Worm (Caenorhabditis elegans) whole organism, young adult: ENCODE results near the gene srbc-56.
"Not testable (repeated sequence)": the region's sequence is repeated elsewhere in the genome, so short reads cannot be mapped to it uniquely, and the experiment has no call there.

ENCODE experiments used
- F37B4.10 ChIP-seq: fragments of 200-800 bp; sonication (Bioruptor generic); IDR thresholded peaks from 2 replicates; pipeline ENCODE4 v1.3.6; 2022; ENCODE audit warnings: missing genetic modification characterization, missing compliant biosample characterization
- F49E8.2 ChIP-seq: sonication (generic microtip); optimal IDR thresholded peaks from 3 replicates; lab custom pipeline; 2017; ENCODE audit warnings: missing genetic modification characterization, mild to moderate bottlenecking, missing compliant biosample characterization, antibody characterized with exemption, moderate library complexity; ENCODE audit not compliant: insufficient read depth
- F52B5.7 ChIP-seq: sonication (generic microtip); optimal IDR thresholded peaks from 2 replicates; lab custom pipeline; 2016; ENCODE audit warnings: mild to moderate bottlenecking, missing genetic modification characterization, missing compliant biosample characterization
- Y53G8AR.9 ChIP-seq: fragments of 200-800 bp; sonication (Bioruptor generic); conservative IDR thresholded peaks from 2 replicates; pipeline ENCODE4 v1.3.6; 2022; ENCODE audit warnings: missing genetic modification reagents, missing genetic modification characterization, missing compliant biosample characterization
- Y56A3A.18 ChIP-seq: fragments of 200-800 bp; sonication (Bioruptor generic); IDR thresholded peaks from 2 replicates; pipeline ENCODE4 v1.3.6; 2022; ENCODE audit warnings: missing genetic modification reagents, missing genetic modification characterization, missing compliant biosample characterization
- Y67H2A.10 ChIP-seq: fragments of 200-800 bp; sonication (Bioruptor generic); conservative IDR thresholded peaks from 2 replicates; pipeline ENCODE4 v1.3.6; 2022; ENCODE audit warnings: missing genetic modification reagents, missing genetic modification characterization, missing compliant biosample characterization
- ZK185.1 ChIP-seq: sonication (generic microtip); optimal IDR thresholded peaks from 2 replicates; lab custom pipeline; 2016; ENCODE audit warnings: mild to moderate bottlenecking, missing genetic modification characterization, missing compliant biosample characterization; ENCODE audit not compliant: poor library complexity, severe bottlenecking
- athp-1 ChIP-seq: sonication (generic microtip); optimal IDR thresholded peaks from 2 replicates; lab custom pipeline; 2017; ENCODE audit warnings: mild to moderate bottlenecking, missing genetic modification characterization, missing compliant biosample characterization
- attf-3 ChIP-seq: fragments of 200-800 bp; sonication (Bioruptor generic); conservative IDR thresholded peaks from 2 replicates; pipeline ENCODE4 v1.3.6; 2022; ENCODE audit warnings: missing genetic modification reagents, missing genetic modification characterization, missing compliant biosample characterization
- attf-5 ChIP-seq: fragments of 200-800 bp; sonication (Bioruptor generic); optimal IDR thresholded peaks from 2 replicates; lab custom pipeline; 2018; ENCODE audit warnings: mild to moderate bottlenecking, missing genetic modification characterization, missing compliant biosample characterization
- bed-1 ChIP-seq: fragments of 200-800 bp; sonication (Bioruptor generic); IDR thresholded peaks from 2 replicates; pipeline ENCODE4 v1.3.6; 2022; ENCODE audit warnings: missing genetic modification reagents, missing genetic modification characterization, missing compliant biosample characterization
- cebp-1 ChIP-seq, 2 experiments: fragments of 200-800 bp in 1 of 2; sonication (Bioruptor generic) in 1 of 2; sonication (generic microtip) in 1 of 2; IDR thresholded peaks in 1 of 2; optimal IDR thresholded peaks in 1 of 2; 2 replicates each; pipeline versions ENCODE4 v1.3.6 to Lab custom; 2017 to 2022; ENCODE audit warnings: missing compliant biosample characterization in 2 of 2, missing genetic modification characterization in 2 of 2, mild to moderate bottlenecking in 1 of 2, missing genetic modification reagents in 1 of 2, moderate library complexity in 1 of 2
- ceh-91 ChIP-seq: fragments of 200-800 bp; sonication (Bioruptor generic); IDR thresholded peaks from 2 replicates; pipeline ENCODE4 v1.3.6; 2022; ENCODE audit warnings: missing genetic modification reagents, missing genetic modification characterization, missing compliant biosample characterization
- chd-7 ChIP-seq: sonication (generic microtip); optimal IDR thresholded peaks from 2 replicates; lab custom pipeline; 2016; ENCODE audit warnings: mild to moderate bottlenecking, missing genetic modification characterization, moderate library complexity, missing compliant biosample characterization
- dpff-1 ChIP-seq: sonication (generic microtip); optimal IDR thresholded peaks from 2 replicates; lab custom pipeline; 2017; ENCODE audit warnings: mild to moderate bottlenecking, missing genetic modification characterization, missing compliant biosample characterization
- egrh-3 ChIP-seq: fragments of 200-800 bp; sonication (Bioruptor generic); IDR thresholded peaks from 2 replicates; pipeline ENCODE4 v1.3.6; 2022; ENCODE audit warnings: missing genetic modification reagents, missing genetic modification characterization, missing compliant biosample characterization
- him-1 ChIP-seq: sonication (generic microtip); optimal IDR thresholded peaks from 2 replicates; lab custom pipeline; 2016; ENCODE audit warnings: missing genotype, missing genetic modification reagents, missing genetic modification characterization, missing compliant biosample characterization
- hmg-1.2 ChIP-seq: fragments of 200-800 bp; sonication (Bioruptor generic); IDR thresholded peaks from 2 replicates; pipeline ENCODE4 v1.3.6; 2022; ENCODE audit warnings: missing genetic modification reagents, missing genetic modification characterization, missing compliant biosample characterization
- hrde-1 ChIP-seq: sonication (generic microtip); optimal IDR thresholded peaks from 2 replicates; lab custom pipeline; 2016; ENCODE audit warnings: missing genetic modification characterization, mild to moderate bottlenecking, missing compliant biosample characterization, moderate library complexity, missing genotype, missing genetic modification reagents, borderline replicate concordance
- lin-35 ChIP-seq, 3 experiments: fragments of 150-350 bp in 2 of 3; sonication (generic microtip) in 1 of 3; optimal IDR thresholded peaks; 2 replicates each; lab custom pipeline; 2014 to 2018; ENCODE audit warnings: missing biosample characterization in 3 of 3, missing genetic modification characterization in 3 of 3, missing genetic modification reagents in 3 of 3
- madf-10 ChIP-seq: sonication (generic microtip); optimal IDR thresholded peaks from 2 replicates; lab custom pipeline; 2016; ENCODE audit warnings: mild to moderate bottlenecking, missing genetic modification characterization, missing compliant biosample characterization
- nhr-120 ChIP-seq: fragments of 200-800 bp; sonication (Bioruptor generic); IDR thresholded peaks from 2 replicates; pipeline ENCODE4 v1.3.6; 2022; ENCODE audit warnings: missing genetic modification characterization, missing compliant biosample characterization
- nhr-179 ChIP-seq: sonication (generic microtip); optimal IDR thresholded peaks from 2 replicates; lab custom pipeline; 2016; ENCODE audit warnings: mild to moderate bottlenecking, missing genetic modification characterization, missing compliant biosample characterization
- repo-1 ChIP-seq: sonication (generic microtip); optimal IDR thresholded peaks from 2 replicates; lab custom pipeline; 2017; ENCODE audit warnings: mild to moderate bottlenecking, missing genetic modification characterization, missing compliant biosample characterization
- sdz-38 ChIP-seq: sonication (generic microtip); optimal IDR thresholded peaks from 2 replicates; lab custom pipeline; 2016; ENCODE audit warnings: missing genotype, missing genetic modification characterization, missing compliant biosample characterization
- somi-1 ChIP-seq: fragments of 200-800 bp; sonication (Bioruptor generic); optimal IDR thresholded peaks from 2 replicates; lab custom pipeline; 2018; ENCODE audit warnings: mild to moderate bottlenecking, missing genetic modification characterization, missing compliant biosample characterization
- sptf-2 ChIP-seq: fragments of 200-800 bp; sonication (Bioruptor generic); optimal IDR thresholded peaks from 2 replicates; lab custom pipeline; 2018; ENCODE audit warnings: mild to moderate bottlenecking, missing genetic modification characterization, missing compliant biosample characterization
- tlf-1 ChIP-seq: fragments of 200-800 bp; sonication (Bioruptor generic); optimal IDR thresholded peaks from 2 replicates; lab custom pipeline; 2018; ENCODE audit warnings: mild to moderate bottlenecking, missing genetic modification characterization, missing compliant biosample characterization

Gene srbc-56

DNA sequence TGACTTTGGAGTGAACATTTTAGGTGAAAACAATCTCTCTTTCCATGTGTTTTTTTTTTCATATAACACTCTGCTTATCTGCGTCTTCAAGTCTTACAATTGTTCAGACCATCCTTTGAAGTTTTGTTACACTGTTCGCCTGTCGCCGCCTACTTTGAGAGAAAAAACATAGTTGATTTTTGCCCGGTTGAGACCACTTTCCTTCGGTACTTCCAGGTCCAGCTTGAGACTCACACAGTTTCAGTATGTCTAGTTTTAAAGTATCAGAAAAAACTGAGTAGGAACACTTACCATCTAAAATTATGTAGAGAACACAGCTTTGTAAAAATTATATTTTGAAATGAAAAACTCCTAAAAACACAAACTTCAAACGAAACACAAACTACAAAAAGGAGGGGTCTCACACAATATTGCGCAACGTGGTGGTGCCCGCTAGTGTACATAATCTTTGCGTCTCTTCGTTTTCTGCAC is 15.5 kb downstream of the srbc-56 start, which contains the start of the genes fbxa-69 and F54B8.4:
Gene fbxa-69 (minus strand): TSS at position 10 of the 471 bp plus-strand sequence.
Gene F54B8.4 (plus strand): TSS at position 421 of the 471 bp plus-strand sequence.
- TF ChIP-seq hmg-1.2 (GFP tag; lab: Robert Waterston, UW) (peak; percentile 24; the same call in 1 of the 2 replicates), ceh-91 (GFP tag; lab: Robert Waterston, UW) (no peak), attf-3 (no peak), sdz-38 (no peak), bed-1 (no peak), F49E8.2 (tag; lab: Kevin White, UChicago) (no peak), somi-1 (GFP tag; lab: Kevin White, UChicago) (no peak), nhr-179 (no peak)

DNA sequence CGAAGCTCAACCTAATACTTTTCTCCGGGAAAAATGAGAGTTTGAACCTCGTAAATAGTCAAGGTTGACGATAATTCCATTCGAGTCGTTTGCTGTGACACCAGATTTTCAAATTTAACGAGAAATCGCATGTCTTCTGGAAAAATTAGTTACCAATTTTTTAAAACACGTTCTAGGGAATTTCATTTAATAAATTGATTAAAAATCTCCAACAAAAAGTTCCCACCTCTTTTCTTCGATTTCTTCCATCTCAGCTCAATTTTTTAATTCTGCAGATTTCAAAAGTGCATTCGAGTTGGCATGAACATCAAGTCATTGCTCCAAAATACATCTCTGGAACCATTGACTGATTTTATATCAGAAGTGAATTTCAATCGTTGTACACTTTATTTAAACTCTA is 19.5 kb downstream of the srbc-56 start, which contains the start of gene nhr-282:
Gene nhr-282 (plus strand): TSS at position 301 of the 400 bp plus-strand sequence.
- TF ChIP-seq Y53G8AR.9 (GFP tag; lab: Robert Waterston, UW); attf-5 (GFP tag; lab: Kevin White, UChicago); dpff-1 (tag; lab: Kevin White, UChicago): not testable (repeated sequence)

DNA sequence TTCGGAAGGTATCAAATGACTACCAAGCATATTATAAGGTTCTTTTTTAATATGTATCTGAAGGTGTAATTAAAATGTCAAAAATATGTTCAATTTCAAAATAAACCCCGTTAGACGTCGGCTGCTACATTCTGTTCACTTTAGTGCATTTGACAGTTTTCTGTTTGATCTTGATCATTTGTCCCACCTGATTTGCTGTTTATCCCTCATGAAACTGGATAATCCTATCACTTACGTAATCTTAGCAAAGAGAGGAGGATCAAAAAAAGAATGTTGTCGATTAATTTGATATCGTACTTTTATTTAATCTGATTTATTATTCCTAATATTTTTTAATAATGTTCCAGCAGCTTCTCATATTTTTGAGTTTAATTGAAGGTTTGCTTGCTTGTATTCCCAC is 21.0 kb downstream of the srbc-56 start, which contains the start of gene F54B8.1:
Gene F54B8.1 (plus strand): TSS at position 301 of the 400 bp plus-strand sequence.
- TF ChIP-seq nhr-120 (GFP tag; lab: Robert Waterston, UW): no peak
- no peak for TF ChIP-seq chd-7 (tag; lab: Kevin White, UChicago)
- TF ChIP-seq sptf-2 (GFP tag; lab: Kevin White, UChicago): no peak
- no peak for TF ChIP-seq Y67H2A.10 (GFP tag; lab: Robert Waterston, UW)
- TF ChIP-seq ZK185.1 (tag; lab: Kevin White, UChicago): no peak
- TF ChIP-seq lin-35 (GFP tag; optimal IDR thresholded peaks at IDR 0.05; lab: Kevin White, UChicago): no peak
- no peak for TF ChIP-seq F37B4.10 (GFP tag; lab: Robert Waterston, UW)

DNA sequence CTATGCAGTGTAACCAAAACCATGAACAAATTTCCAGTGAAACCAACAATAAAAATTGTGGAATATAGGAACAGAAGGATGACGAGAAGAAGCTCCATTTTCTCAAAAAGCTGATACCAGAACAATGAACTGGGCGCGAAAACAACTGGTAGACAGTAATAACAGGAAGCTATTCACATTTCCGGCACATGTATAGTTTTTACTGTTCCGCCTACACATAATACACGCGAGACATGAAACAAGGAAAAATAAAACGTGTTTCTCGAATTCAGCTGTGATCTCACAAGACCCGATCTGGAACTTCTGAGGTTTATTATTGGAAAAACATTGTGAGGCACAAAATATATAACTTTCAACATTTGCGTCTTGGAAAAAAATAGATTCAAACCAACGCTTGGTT is 21.9 kb downstream of the srbc-56 start, which contains the start of gene srsx-36:
Gene srsx-36 (minus strand): TSS at position 101 of the 400 bp plus-strand sequence.
- no peak for TF ChIP-seq egrh-3 (GFP tag; lab: Robert Waterston, UW)

DNA sequence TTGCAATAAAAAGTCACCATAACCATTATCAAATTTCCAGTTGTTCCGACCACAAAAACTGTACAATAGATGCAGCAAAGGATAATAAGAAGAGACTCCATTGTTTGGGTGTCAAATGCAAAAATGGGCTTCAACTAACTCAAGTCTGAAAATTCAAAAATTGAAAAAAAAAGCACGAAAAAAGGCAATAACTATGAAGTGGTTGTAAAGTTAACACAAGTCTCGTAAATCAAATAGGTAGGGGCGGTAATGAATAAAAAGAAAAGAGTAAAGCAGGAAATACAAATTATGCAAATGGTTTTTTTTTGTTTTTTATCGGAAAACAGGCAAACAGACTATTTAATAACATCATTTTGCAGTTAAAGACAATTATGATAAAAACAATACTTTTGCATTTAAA is 24.1 kb downstream of the srbc-56 start, which contains the start of gene srsx-38:
Gene srsx-38 (minus strand): TSS at position 101 of the 400 bp plus-strand sequence.
- TF ChIP-seq madf-10 (tag; lab: Kevin White, UChicago); F52B5.7 (tag; lab: Kevin White, UChicago); tlf-1: not testable (repeated sequence)

- TF ChIP-seq him-1 (tag; lab: Kevin White, UChicago); hrde-1 (tag; lab: Kevin White, UChicago); Y56A3A.18 (GFP tag; lab: Robert Waterston, UW): not testable (repeated sequence)
- TF ChIP-seq, all 124 proteins: peak for 0; not testable (repeated sequence) for 124
These were observed 27.7 kb downstream of the srbc-56 start, which contains the start of gene T26E4.18 for ce11 chrV:15803748-15804147. Gene T26E4.18, minus strand, starts transcription at chrV:15803848.

DNA sequence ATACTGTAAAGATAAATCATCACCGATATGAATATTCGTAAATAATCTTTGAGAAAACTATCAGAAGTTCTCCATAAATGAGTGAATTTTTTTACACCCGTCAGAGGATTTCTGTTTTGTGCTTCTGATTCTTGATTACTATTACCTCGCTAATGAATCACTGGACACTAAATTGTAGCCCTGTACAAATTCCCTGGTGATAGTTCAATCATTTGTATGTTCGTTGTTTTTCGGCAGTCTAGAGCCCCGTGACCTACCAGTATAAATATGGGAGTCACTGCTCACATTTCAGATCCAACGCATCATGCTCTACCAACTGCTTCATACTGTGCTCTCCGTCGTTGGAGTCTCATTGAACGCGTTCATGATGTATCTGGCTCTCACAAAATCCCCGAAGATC is 28.4 kb downstream of the srbc-56 start, which contains the start of gene srd-27:
Gene srd-27 (plus strand): TSS at position 301 of the 400 bp plus-strand sequence.
- not testable (repeated sequence) for TF ChIP-seq cebp-1 (GFP tag; IDR thresholded peaks at IDR 0.05; lab: Robert Waterston, UW); cebp-1 (tag; optimal IDR thresholded peaks at IDR 0.05; lab: Kevin White, UChicago); athp-1 (tag; lab: Kevin White, UChicago); repo-1 (tag; lab: Kevin White, UChicago)
